Worm (Caenorhabditis elegans) whole organism, L4/young adult: ENCODE measurements around the gene penr-1.

Experiments used
- W03F9.2 ChIP-seq: fragments of 150-350 bp; optimal IDR thresholded peaks from 2 replicates; lab custom pipeline; 2014; ENCODE audit warnings: missing biosample characterization, missing genetic modification characterization
- him-1 ChIP-seq: sonication (generic microtip); optimal IDR thresholded peaks from 2 replicates; lab custom pipeline; 2016; ENCODE audit warnings: missing genotype, missing genetic modification reagents, missing genetic modification characterization, missing compliant biosample characterization

ce11 chrV:5303389-5303788 is 34.1 kb downstream of the penr-1 start, which contains the start of gene ncx-2:
- TF ChIP-seq W03F9.2 (tag; lab: Kevin White, UChicago) (no peak), him-1 (tag; lab: Kevin White, UChicago) (no peak)
